Fruit fly (Drosophila melanogaster): ENCODE results near the gene qin.
A peak's percentile ranks its signal among the peaks of the same experiment; 100 is the strongest.

Gene qin

dm6 chr3R:18643646-18644045, 52.8 kb downstream of the qin start:
- TF ChIP-seq GATAd (GFP tag; optimal IDR thresholded peaks at IDR 0.05) (no peak), usp (GFP tag; optimal IDR thresholded peaks at IDR 0.05) (no peak), foxo (GFP tag; optimal IDR thresholded peaks at IDR 0.05) (no peak), dl (GFP tag; optimal IDR thresholded peaks at IDR 0.05; ENCODE audit: insufficient read depth in 1 of 2, partially characterized antibody in 2 of 2) (no peak), Dfd (GFP tag; optimal IDR thresholded peaks at IDR 0.05) (no peak), Hnf4 (GFP tag; optimal IDR thresholded peaks at IDR 0.05) (no peak), tai (GFP tag; optimal IDR thresholded peaks at IDR 0.05) (no peak), Hr78 (GFP tag; optimal IDR thresholded peaks at IDR 0.05) (no peak), h (GFP tag; optimal IDR thresholded peaks at IDR 0.05) (no peak)

dm6 chr3R:18658380-18658944, 67.6 kb downstream of the qin start:
- TF ChIP-seq jim (GFP tag; optimal IDR thresholded peaks at IDR 0.05) (no peak), psq (GFP tag; optimal IDR thresholded peaks at IDR 0.05) (no peak), lola (GFP tag; optimal IDR thresholded peaks at IDR 0.05) (no peak), HLH106 (tag; optimal IDR thresholded peaks at IDR 0.05) (no peak), Rel (GFP tag; optimal IDR thresholded peaks at IDR 0.05) (no peak), Rel (tag; optimal IDR thresholded peaks at IDR 0.05) (no peak), h (GFP tag; optimal IDR thresholded peaks at IDR 0.05) (no peak), pan (optimal IDR thresholded peaks at IDR 0.05) (no peak), Dif (GFP tag; optimal IDR thresholded peaks at IDR 0.05; ENCODE audit: partially characterized antibody) (peak; percentile 51), dl (GFP tag; optimal IDR thresholded peaks at IDR 0.05; ENCODE audit: insufficient read depth in 1 of 2, partially characterized antibody in 2 of 2) (peak in 1 of 2 experiments; percentile 28), woc (GFP tag; optimal IDR thresholded peaks at IDR 0.05) (no peak), dsf (GFP tag; optimal IDR thresholded peaks at IDR 0.05; ENCODE audit: borderline replicate concordance) (no peak), Vsx2 (GFP tag; optimal IDR thresholded peaks at IDR 0.05; ENCODE audit: partially characterized antibody) (peak; percentile 96), Hr78 (GFP tag; optimal IDR thresholded peaks at IDR 0.05) (no peak), OdsH (GFP tag; optimal IDR thresholded peaks at IDR 0.05) (no peak), tai (GFP tag; optimal IDR thresholded peaks at IDR 0.05) (no peak), br (GFP tag; optimal IDR thresholded peaks at IDR 0.05) (no peak)

DNA sequence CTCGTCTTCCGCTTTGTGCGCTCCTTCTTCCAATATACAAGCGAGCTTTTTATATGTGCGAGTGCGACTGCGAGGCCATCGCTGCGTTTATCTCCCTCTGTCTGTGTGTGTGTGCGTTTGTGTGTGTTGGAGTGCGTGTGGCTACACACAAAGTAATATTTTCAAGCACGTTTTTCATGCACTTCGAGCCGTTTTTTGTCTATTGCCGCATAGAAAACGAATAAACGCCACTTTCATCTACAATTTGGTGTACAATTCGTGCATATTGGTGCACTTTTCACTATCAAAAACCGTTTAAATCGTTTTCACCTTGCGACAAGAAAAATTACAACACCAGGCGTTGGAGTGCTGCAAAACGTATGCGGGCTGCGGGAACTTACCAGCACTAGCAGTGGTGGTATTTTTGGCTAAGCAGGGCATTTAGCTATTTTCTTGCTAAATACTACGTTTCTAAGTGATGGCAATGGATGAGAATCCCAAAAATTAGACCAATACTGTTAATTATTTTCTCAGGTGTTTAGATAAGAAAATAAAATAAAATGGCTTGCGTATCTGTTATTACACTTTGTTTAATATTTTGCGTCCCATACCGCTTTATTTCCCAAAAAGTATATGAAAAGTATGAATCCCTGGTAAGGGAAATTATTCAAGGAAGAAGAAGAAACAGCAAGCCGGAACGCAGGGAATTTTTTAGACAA, 68.3 kb downstream of the qin start, which contains the start of the genes CG31224 and CstF64:
TSS of gene CG31224 (minus strand) at position 365 of the 698 bp plus-strand sequence.
TSS of gene CstF64 (plus strand) at position 674 of the 698 bp plus-strand sequence.
- TF ChIP-seq dsf (GFP tag; optimal IDR thresholded peaks at IDR 0.05; ENCODE audit: borderline replicate concordance) (peak; percentile 87), Mio (GFP tag; optimal IDR thresholded peaks at IDR 0.05) (peak; percentile 51), Dif (GFP tag; optimal IDR thresholded peaks at IDR 0.05; ENCODE audit: partially characterized antibody) (no peak), Hr83 (GFP tag; optimal IDR thresholded peaks at IDR 0.05; ENCODE audit: poor library complexity, severe bottlenecking) (no peak), HLH106 (tag; optimal IDR thresholded peaks at IDR 0.05) (peak; percentile 84), foxo (GFP tag; optimal IDR thresholded peaks at IDR 0.05) (peak; percentile 30 to 88), CG32264 (GFP tag; optimal IDR thresholded peaks at IDR 0.05) (peak; percentile 82), woc (GFP tag; optimal IDR thresholded peaks at IDR 0.05) (peak; percentile 90), sv (GFP tag; optimal IDR thresholded peaks at IDR 0.05) (peak; percentile 82), GATAd (GFP tag; optimal IDR thresholded peaks at IDR 0.05) (peak; percentile 84), OdsH (GFP tag; optimal IDR thresholded peaks at IDR 0.05) (peak; percentile 78), Sp1 (GFP tag; optimal IDR thresholded peaks at IDR 0.05) (peak; percentile 78), Vsx2 (GFP tag; optimal IDR thresholded peaks at IDR 0.05; ENCODE audit: partially characterized antibody) (no peak), Abd-B (GFP tag; optimal IDR thresholded peaks at IDR 0.05) (no peak), Hr78 (GFP tag; optimal IDR thresholded peaks at IDR 0.05) (no peak), sage (GFP tag; optimal IDR thresholded peaks at IDR 0.05) (peak; percentile 59), tai (GFP tag; optimal IDR thresholded peaks at IDR 0.05) (no peak), psq (GFP tag; optimal IDR thresholded peaks at IDR 0.05) (peak; percentile 96), Myc (optimal IDR thresholded peaks at IDR 0.05) (peak; percentile 97), pan (optimal IDR thresholded peaks at IDR 0.05) (no peak), usp (GFP tag; optimal IDR thresholded peaks at IDR 0.05) (no peak), jim (GFP tag; optimal IDR thresholded peaks at IDR 0.05) (no peak), Rel (GFP tag; optimal IDR thresholded peaks at IDR 0.05) (no peak), Rel (tag; optimal IDR thresholded peaks at IDR 0.05) (peak; percentile 63), CrebA (GFP tag; optimal IDR thresholded peaks at IDR 0.05; ENCODE audit: borderline replicate concordance) (no peak), brk (GFP tag; optimal IDR thresholded peaks at IDR 0.05) (no peak), lola (GFP tag; optimal IDR thresholded peaks at IDR 0.05) (no peak), N (GFP tag; optimal IDR thresholded peaks at IDR 0.05) (peak; percentile 21), h (GFP tag; optimal IDR thresholded peaks at IDR 0.05) (peak; percentile 84), ey (GFP tag; optimal IDR thresholded peaks at IDR 0.05) (peak; percentile 85), dl (GFP tag; optimal IDR thresholded peaks at IDR 0.05; ENCODE audit: insufficient read depth in 1 of 2, partially characterized antibody in 2 of 2) (no peak), br (GFP tag; optimal IDR thresholded peaks at IDR 0.05) (peak; percentile 83), Hnf4 (GFP tag; optimal IDR thresholded peaks at IDR 0.05) (no peak), Jra (GFP tag; optimal IDR thresholded peaks at IDR 0.05) (peak; percentile 90), fru (GFP tag; optimal IDR thresholded peaks at IDR 0.05) (peak; percentile 85), rgr (GFP tag; optimal IDR thresholded peaks at IDR 0.05) (peak; percentile 85), dmrt93B (GFP tag; optimal IDR thresholded peaks at IDR 0.05) (peak; percentile 78), CG9705 (GFP tag; optimal IDR thresholded peaks at IDR 0.05) (peak; percentile 74), Dfd (GFP tag; optimal IDR thresholded peaks at IDR 0.05) (no peak)
